Fruit fly (Drosophila melanogaster) Kc167 (cell line): ENCODE data around the gene CG17270.

ENCODE experiments used
- Myc ChIP-seq: fragments of >200 bp; optimal IDR thresholded peaks from 2 replicates; lab custom pipeline; 2017; ENCODE audit warnings: missing external identifiers
- Sin3A ChIP-seq: fragments of >200 bp; optimal IDR thresholded peaks from 2 replicates; lab custom pipeline; 2018; ENCODE audit warnings: missing external identifiers
- psq ChIP-seq: fragments of >200 bp; optimal IDR thresholded peaks from 2 replicates; lab custom pipeline; 2017; ENCODE audit warnings: missing external identifiers
- ttk ChIP-seq: sonication (Bioruptor generic); optimal IDR thresholded peaks from 2 replicates; lab custom pipeline; 2017; ENCODE audit warnings: missing external identifiers

dm6 chr3R:20821815-20822375 is 3.2 kb upstream of the CG17270 start, which contains the start of the genes CG17271 and RpS20:
- TF ChIP-seq Sin3A (no peak), psq (lab: Kevin White, UChicago) (no peak), Myc (no peak), ttk (lab: Kevin White, UChicago) (no peak)
